Fruit fly (Drosophila melanogaster) whole organism, embryonic: ENCODE measurements around the gene CG42591.

Experiments used
- Ada2b ChIP-seq: fragments of 200-800 bp; sonication (Bioruptor generic); IDR thresholded peaks from 2 replicates; pipeline ENCODE4 v1.3.6; 2022; ENCODE audit warnings: missing biosample characterization, missing genetic modification characterization
- Asciz ChIP-seq: fragments of 200-800 bp; sonication (Bioruptor generic); optimal IDR thresholded peaks from 2 replicates; lab custom pipeline; 2017; ENCODE audit warnings: missing biosample characterization, mild to moderate bottlenecking, missing genetic modification characterization, missing genetic modification reagents
- Bgb ChIP-seq: fragments of 200-800 bp; sonication (Bioruptor generic); IDR thresholded peaks from 2 replicates; pipeline ENCODE4 v1.3.6; 2022; ENCODE audit warnings: missing biosample characterization, missing genetic modification characterization; ENCODE audit not compliant: partially characterized antibody
- CG1024 ChIP-seq: fragments of 200-800 bp; sonication (Bioruptor generic); IDR thresholded peaks from 2 replicates; pipeline ENCODE4 v1.3.6; 2022; ENCODE audit warnings: missing biosample characterization, missing genetic modification characterization
- CG10321 ChIP-seq: fragments of 200-800 bp; sonication (Bioruptor generic); IDR thresholded peaks from 2 replicates; pipeline ENCODE4 v1.3.6; 2022; ENCODE audit warnings: missing biosample characterization, missing genetic modification characterization
- CG10565 ChIP-seq: fragments of 200-800 bp; sonication (Bioruptor generic); optimal IDR thresholded peaks from 3 replicates; lab custom pipeline; 2016; ENCODE audit warnings: missing biosample characterization, mild to moderate bottlenecking, missing genetic modification characterization
- CG12391 ChIP-seq: fragments of 200-800 bp; sonication (Bioruptor generic); optimal IDR thresholded peaks from 3 replicates; lab custom pipeline; 2018; ENCODE audit warnings: missing biosample characterization, mild to moderate bottlenecking, missing genetic modification characterization, moderate library complexity
- CG13624 ChIP-seq: fragments of 200-800 bp; sonication (Bioruptor generic); optimal IDR thresholded peaks from 2 replicates; lab custom pipeline; 2016; ENCODE audit warnings: missing biosample characterization, missing genetic modification characterization
- CG13775 ChIP-seq: fragments of 200-800 bp; sonication (Bioruptor generic); optimal IDR thresholded peaks from 3 replicates; lab custom pipeline; 2017; ENCODE audit warnings: missing biosample characterization, mild to moderate bottlenecking, missing genetic modification characterization
- CG15514 ChIP-seq: fragments of 200-800 bp; sonication (Bioruptor generic); optimal IDR thresholded peaks from 3 replicates; lab custom pipeline; 2017; ENCODE audit warnings: missing biosample characterization, missing genetic modification characterization, mild to moderate bottlenecking, moderate library complexity, missing genetic modification reagents
- CG16815 ChIP-seq: fragments of 200-800 bp; sonication (Bioruptor generic); optimal IDR thresholded peaks from 3 replicates; lab custom pipeline; 2017; ENCODE audit warnings: missing biosample characterization, mild to moderate bottlenecking, missing genetic modification characterization
- CG16863 ChIP-seq: fragments of 200-800 bp; sonication (Bioruptor generic); optimal IDR thresholded peaks from 3 replicates; lab custom pipeline; 2016; ENCODE audit warnings: missing biosample characterization, missing genetic modification characterization
- CG32767 ChIP-seq: fragments of 200-800 bp; sonication (Bioruptor generic); IDR thresholded peaks from 2 replicates; pipeline ENCODE4 v1.3.6; 2022; ENCODE audit warnings: missing biosample characterization, missing genetic modification characterization
- CG33557 ChIP-seq: fragments of 200-800 bp; sonication (Bioruptor generic); optimal IDR thresholded peaks from 2 replicates; lab custom pipeline; 2019; ENCODE audit warnings: missing biosample characterization, mild to moderate bottlenecking, missing genetic modification characterization, moderate library complexity
- CG7357 ChIP-seq: fragments of 200-800 bp; sonication (Bioruptor generic); IDR thresholded peaks from 3 replicates; pipeline ENCODE4 v1.3.6; 2022; ENCODE audit warnings: missing biosample characterization, missing genetic modification characterization
- CG9609 ChIP-seq: fragments of 200-800 bp; sonication (Bioruptor generic); optimal IDR thresholded peaks from 3 replicates; lab custom pipeline; 2016; ENCODE audit warnings: missing biosample characterization, missing genetic modification characterization
- Doc3 ChIP-seq: fragments of 200-800 bp; sonication (Bioruptor generic); IDR thresholded peaks from 3 replicates; pipeline ENCODE4 v1.3.6; 2022; ENCODE audit warnings: missing biosample characterization, missing genetic modification characterization; ENCODE audit not compliant: partially characterized antibody
- Drgx ChIP-seq: fragments of 200-800 bp; sonication (Bioruptor generic); IDR thresholded peaks from 2 replicates; pipeline ENCODE4 v1.3.6; 2022; ENCODE audit warnings: missing biosample characterization, missing genetic modification characterization
- E2f1 ChIP-seq: fragments of 200-800 bp; sonication (Bioruptor generic); IDR thresholded peaks from 2 replicates; pipeline ENCODE4 v1.3.6; 2022; ENCODE audit warnings: missing biosample characterization, missing genetic modification characterization
- ERR ChIP-seq: fragments of 200-800 bp; sonication (Bioruptor generic); optimal IDR thresholded peaks from 2 replicates; lab custom pipeline; 2016; ENCODE audit warnings: missing biosample characterization, missing genetic modification characterization
- Elba2 ChIP-seq: fragments of 200-800 bp; sonication (Bioruptor generic); optimal IDR thresholded peaks from 3 replicates; lab custom pipeline; 2016; ENCODE audit warnings: missing biosample characterization, missing genetic modification characterization
- Fer3 ChIP-seq: fragments of 200-800 bp; sonication (Bioruptor generic); optimal IDR thresholded peaks from 2 replicates; lab custom pipeline; 2018; ENCODE audit warnings: missing biosample characterization, mild to moderate bottlenecking, missing genetic modification characterization, moderate library complexity
- GATAe ChIP-seq: fragments of 200-800 bp; sonication (Bioruptor generic); conservative IDR thresholded peaks from 2 replicates; pipeline ENCODE4 v1.3.6; 2022; ENCODE audit warnings: missing biosample characterization, missing genetic modification characterization
- HHEX ChIP-seq: fragments of 200-800 bp; sonication (Bioruptor generic); optimal IDR thresholded peaks from 3 replicates; lab custom pipeline; 2017; ENCODE audit warnings: missing biosample characterization, mild to moderate bottlenecking, missing genetic modification characterization, missing genetic modification reagents
- Max ChIP-seq: fragments of 200-800 bp; sonication (Bioruptor generic); optimal IDR thresholded peaks from 2 replicates; lab custom pipeline; 2016; ENCODE audit warnings: missing biosample characterization, mild to moderate bottlenecking, missing genetic modification characterization
- Pdp1 ChIP-seq, 2 experiments: fragments of 200-800 bp; sonication (Bioruptor generic); optimal IDR thresholded peaks; 3 replicates each; lab custom pipeline; 2016; ENCODE audit warnings: missing biosample characterization in 2 of 2, missing genetic modification characterization in 2 of 2, mild to moderate bottlenecking in 1 of 2, moderate library complexity in 1 of 2
- Rfx ChIP-seq: fragments of 200-800 bp; sonication (Bioruptor generic); IDR thresholded peaks from 2 replicates; pipeline ENCODE4 v1.3.6; 2022; ENCODE audit warnings: missing biosample characterization, missing genetic modification characterization
- Sin3A ChIP-seq: fragments of >200 bp; optimal IDR thresholded peaks from 2 replicates; lab custom pipeline; 2018
- ash1 ChIP-seq: fragments of 200-800 bp; sonication (Bioruptor generic); optimal IDR thresholded peaks from 2 replicates; lab custom pipeline; 2018; ENCODE audit warnings: missing biosample characterization, mild to moderate bottlenecking, missing genetic modification characterization
- bab2 ChIP-seq: fragments of 200-800 bp; sonication (Bioruptor generic); optimal IDR thresholded peaks from 2 replicates; lab custom pipeline; 2016; ENCODE audit warnings: missing biosample characterization, missing genetic modification characterization
- bsh ChIP-seq, 2 experiments: fragments of 200-800 bp; sonication (Bioruptor generic); optimal IDR thresholded peaks; 2 replicates each; lab custom pipeline; 2017 to 2018; ENCODE audit warnings: mild to moderate bottlenecking in 2 of 2, missing biosample characterization in 2 of 2, missing genetic modification characterization in 2 of 2, moderate library complexity in 1 of 2
- chinmo ChIP-seq: fragments of 200-800 bp; sonication (Bioruptor generic); IDR thresholded peaks from 4 replicates; pipeline ENCODE4 v1.3.6; 2022; ENCODE audit warnings: missing biosample characterization, missing genetic modification characterization; ENCODE audit not compliant: partially characterized antibody
- chm ChIP-seq: fragments of 200-800 bp; sonication (Bioruptor generic); IDR thresholded peaks from 2 replicates; pipeline ENCODE4 v1.3.6; 2022; ENCODE audit warnings: missing biosample characterization, missing genetic modification characterization
- emc ChIP-seq: fragments of 200-800 bp; sonication (Bioruptor generic); optimal IDR thresholded peaks from 2 replicates; lab custom pipeline; 2016; ENCODE audit warnings: missing biosample characterization, missing genetic modification characterization
- fd102C ChIP-seq: fragments of 200-800 bp; sonication (Bioruptor generic); optimal IDR thresholded peaks from 2 replicates; lab custom pipeline; 2018; ENCODE audit warnings: missing biosample characterization, mild to moderate bottlenecking, missing genetic modification characterization, moderate library complexity
- hbn ChIP-seq: fragments of 200-800 bp; sonication (Bioruptor generic); IDR thresholded peaks from 2 replicates; pipeline ENCODE4 v1.3.6; 2022; ENCODE audit warnings: missing biosample characterization, missing genetic modification characterization; ENCODE audit not compliant: partially characterized antibody
- inv ChIP-seq: fragments of 200-800 bp; sonication (Bioruptor generic); IDR thresholded peaks from 2 replicates; pipeline ENCODE4 v1.3.6; 2022; ENCODE audit warnings: missing biosample characterization, missing genetic modification characterization; ENCODE audit not compliant: partially characterized antibody
- kay ChIP-seq: fragments of 200-800 bp; sonication (Bioruptor generic); optimal IDR thresholded peaks from 2 replicates; lab custom pipeline; 2016; ENCODE audit warnings: missing biosample characterization, missing genetic modification characterization
- ken ChIP-seq: fragments of 200-800 bp; sonication (Bioruptor generic); IDR thresholded peaks from 3 replicates; pipeline ENCODE4 v1.3.6; 2022; ENCODE audit warnings: missing biosample characterization, missing genetic modification characterization
- kni ChIP-seq: fragments of 200-800 bp; sonication (Bioruptor generic); optimal IDR thresholded peaks from 3 replicates; lab custom pipeline; 2017; ENCODE audit warnings: mild to moderate bottlenecking, missing biosample characterization, missing genetic modification reagents, missing genetic modification characterization
- nmo ChIP-seq: fragments of 200-800 bp; sonication (Bioruptor generic); optimal IDR thresholded peaks from 2 replicates; lab custom pipeline; 2018; ENCODE audit warnings: missing biosample characterization, mild to moderate bottlenecking, missing genetic modification characterization, moderate library complexity
- org-1 ChIP-seq: fragments of 200-800 bp; sonication (Bioruptor generic); optimal IDR thresholded peaks from 2 replicates; lab custom pipeline; 2017; ENCODE audit warnings: missing biosample characterization, missing genetic modification characterization
- p53 ChIP-seq: fragments of 200-800 bp; sonication (Bioruptor generic); optimal IDR thresholded peaks from 2 replicates; lab custom pipeline; 2016; ENCODE audit warnings: missing biosample characterization, missing genetic modification characterization
- ro ChIP-seq: fragments of 200-800 bp; sonication (Bioruptor generic); IDR thresholded peaks from 2 replicates; pipeline ENCODE4 v1.3.6; 2022; ENCODE audit warnings: missing biosample characterization, missing genetic modification characterization
- scrt ChIP-seq: fragments of 200-800 bp; sonication (Bioruptor generic); optimal IDR thresholded peaks from 2 replicates; lab custom pipeline; 2018; ENCODE audit warnings: missing biosample characterization, mild to moderate bottlenecking, missing genetic modification characterization, moderate library complexity
- stc ChIP-seq: fragments of 200-800 bp; sonication (Bioruptor generic); IDR thresholded peaks from 2 replicates; pipeline ENCODE4 v1.3.6; 2022; ENCODE audit warnings: missing biosample characterization, missing genetic modification characterization
- sug ChIP-seq: fragments of 200-800 bp; optimal IDR thresholded peaks from 2 replicates; lab custom pipeline; 2019; ENCODE audit warnings: missing biosample characterization, mild to moderate bottlenecking, missing genetic modification characterization, moderate library complexity
- tup ChIP-seq: fragments of 200-800 bp; sonication (Bioruptor generic); optimal IDR thresholded peaks from 2 replicates; lab custom pipeline; 2016; ENCODE audit warnings: missing biosample characterization, mild to moderate bottlenecking, missing genetic modification characterization, moderate library complexity
- yki ChIP-seq: fragments of >200 bp; optimal IDR thresholded peaks from 3 replicates; lab custom pipeline; 2018

CG42591 gene

dm6 chr3L:8063214-8064156, 6.3 kb downstream of the CG42591 start, which contains the start of gene Sarm (continued):
- peak; percentile 27 for TF ChIP-seq Fer3 (tag; lab: Kevin White, UChicago)
- no peak for TF ChIP-seq ro (GFP tag; lab: Robert Waterston, UW)
- TF ChIP-seq bab2 (GFP tag; lab: Kevin White, UChicago): no peak
- TF ChIP-seq scrt: peak; percentile 25
- no peak for TF ChIP-seq CG33557 (GFP tag; lab: Kevin White, UChicago)
- TF ChIP-seq org-1: peak; percentile 6
- peak; percentile 12 for TF ChIP-seq CG16863 (GFP tag; lab: Kevin White, UChicago)
- TF ChIP-seq ERR: no peak
- no peak for TF ChIP-seq CG32767 (GFP tag; lab: Robert Waterston, UW)
- TF ChIP-seq chm: no peak; the same call in 1 of the 2 replicates
- TF ChIP-seq Ada2b (GFP tag; lab: Robert Waterston, UW): no peak
- TF ChIP-seq CG12391 (tag; lab: Kevin White, UChicago): peak; percentile 59
- no peak for TF ChIP-seq CG10321 (GFP tag; lab: Robert Waterston, UW)
- TF ChIP-seq p53: no peak
- TF ChIP-seq stc (GFP tag; lab: Robert Waterston, UW): no peak
- no peak for TF ChIP-seq hbn (GFP tag; lab: Robert Waterston, UW)
- no peak for TF ChIP-seq fd102C (GFP tag; lab: Kevin White, UChicago)
- peak; percentile 39; the same call in 1 of the 2 replicates for TF ChIP-seq Rfx (GFP tag; lab: Robert Waterston, UW)
- TF ChIP-seq Doc3 (GFP tag; lab: Robert Waterston, UW): no peak
- TF ChIP-seq GATAe (GFP tag; lab: Robert Waterston, UW): no peak
- no peak for TF ChIP-seq kay (GFP tag; lab: Kevin White, UChicago)
- no peak for TF ChIP-seq Elba2 (GFP tag; lab: Kevin White, UChicago)
- no peak for TF ChIP-seq emc
- TF ChIP-seq Asciz (GFP tag; lab: Kevin White, UChicago): peak; percentile 26
- TF ChIP-seq Max (GFP tag; lab: Kevin White, UChicago): peak; percentile 44
- TF ChIP-seq sug: peak; percentile 58
- peak; percentile 27 for TF ChIP-seq CG13775
- TF ChIP-seq CG9609 (GFP tag; lab: Kevin White, UChicago): no peak
- TF ChIP-seq yki (lab: Kevin White, UChicago): no peak
- TF ChIP-seq inv: no peak
- TF ChIP-seq ken (GFP tag; lab: Robert Waterston, UW): 0 out of 3 replicates have a peak, but pooled peaks have one; percentile 25
- no peak for TF ChIP-seq CG7357 (GFP tag; lab: Robert Waterston, UW)
- TF ChIP-seq Pdp1 (GFP tag; optimal IDR thresholded peaks at IDR 0.05; lab: Kevin White, UChicago): peak in 1 of 2 experiments; percentile 37
- TF ChIP-seq Bgb (GFP tag; lab: Robert Waterston, UW): peak; percentile 33; the same call in 1 of the 2 replicates
- TF ChIP-seq bsh (GFP tag; optimal IDR thresholded peaks at IDR 0.05; lab: Kevin White, UChicago): peak; percentile 20 to 28
- TF ChIP-seq nmo (GFP tag; lab: Kevin White, UChicago): peak; percentile 85
- TF ChIP-seq E2f1 (GFP tag; lab: Robert Waterston, UW): no peak
- no peak for TF ChIP-seq ash1 (GFP tag; lab: Kevin White, UChicago)
- TF ChIP-seq CG13624 (GFP tag; lab: Kevin White, UChicago): no peak
- TF ChIP-seq chinmo (GFP tag; lab: Robert Waterston, UW): peak; percentile 96
- no peak for TF ChIP-seq CG1024 (GFP tag; lab: Robert Waterston, UW)
- TF ChIP-seq CG15514: peak; percentile 32
- no peak for TF ChIP-seq HHEX
- no peak; the same call in 1 of the 2 replicates for TF ChIP-seq Drgx
- TF ChIP-seq kni (GFP tag; lab: Kevin White, UChicago): peak; percentile 39
- no peak for TF ChIP-seq tup (GFP tag; lab: Kevin White, UChicago)
- TF ChIP-seq Sin3A: no peak
- no peak for TF ChIP-seq CG10565 (GFP tag; lab: Kevin White, UChicago)
- TF ChIP-seq CG16815 (GFP tag; lab: Kevin White, UChicago): peak; percentile 16
